Fruit fly (Drosophila melanogaster): ENCODE data around the gene CG32284.
A peak's percentile ranks its signal among the peaks of the same experiment; 100 is the strongest.

Gene CG32284

dm6 chr3L:3178530-3179096 lies 7.9 kb upstream of the CG32284 start, which contains the start of the genes MnM and Girdin (continued):
- TF ChIP-seq sima (GFP tag; optimal IDR thresholded peaks at IDR 0.05) (no peak), Sox100B (GFP tag; optimal IDR thresholded peaks at IDR 0.05) (no peak), row (GFP tag; IDR thresholded peaks at IDR 0.05) (peak; percentile 92), Mad (GFP tag; optimal IDR thresholded peaks at IDR 0.05) (peak; percentile 67), CG3995 (GFP tag; optimal IDR thresholded peaks at IDR 0.05) (peak; percentile 86), Chrac-16 (GFP tag; optimal IDR thresholded peaks at IDR 0.05) (peak; percentile 61), Bgb (GFP tag; IDR thresholded peaks at IDR 0.05; ENCODE audit: partially characterized antibody) (peak; percentile 74), Mes4 (GFP tag; optimal IDR thresholded peaks at IDR 0.05) (peak; percentile 50), CG7271 (tag; optimal IDR thresholded peaks at IDR 0.05) (no peak), HLH3B (GFP tag; IDR thresholded peaks at IDR 0.05) (no peak; the same call in 1 of the 2 replicates), CG6791 (GFP tag; IDR thresholded peaks at IDR 0.05; ENCODE audit: partially characterized antibody) (peak; percentile 69; the same call in 1 of the 3 replicates), Dfd (GFP tag; optimal IDR thresholded peaks at IDR 0.05) (no peak), ATbp (GFP tag; optimal IDR thresholded peaks at IDR 0.05) (no peak), da (GFP tag; optimal IDR thresholded peaks at IDR 0.05) (peak; percentile 28), CG10321 (GFP tag; IDR thresholded peaks at IDR 0.05) (no peak), CG31441 (GFP tag; IDR thresholded peaks at IDR 0.05) (no peak), CG1024 (GFP tag; IDR thresholded peaks at IDR 0.05) (no peak), bigmax (GFP tag; optimal IDR thresholded peaks at IDR 0.05) (no peak), CG7357 (GFP tag; IDR thresholded peaks at IDR 0.05) (no peak), ham (GFP tag; IDR thresholded peaks at IDR 0.05) (no peak), zfh2 (GFP tag; optimal IDR thresholded peaks at IDR 0.05) (peak; percentile 91), scrt (GFP tag; optimal IDR thresholded peaks at IDR 0.05) (no peak), CG15269 (tag; optimal IDR thresholded peaks at IDR 0.05) (no peak), vnd (GFP tag; IDR thresholded peaks at IDR 0.05; ENCODE audit: partially characterized antibody) (peak; percentile 86), CG2202 (tag; optimal IDR thresholded peaks at IDR 0.05) (no peak), pb (GFP tag; optimal IDR thresholded peaks at IDR 0.05) (peak; percentile 53), phol (tag; optimal IDR thresholded peaks at IDR 0.05) (peak; percentile 65), fu2 (GFP tag; optimal IDR thresholded peaks at IDR 0.05) (peak; percentile 82), Optix (GFP tag; IDR thresholded peaks at IDR 0.05) (no peak), Hmr (GFP tag; optimal IDR thresholded peaks at IDR 0.05) (peak; percentile 59), CG16863 (GFP tag; optimal IDR thresholded peaks at IDR 0.05) (peak; percentile 63), CG1832 (GFP tag; optimal IDR thresholded peaks at IDR 0.05) (no peak), CG12391 (tag; optimal IDR thresholded peaks at IDR 0.05) (peak; percentile 75), CG43689 (GFP tag; IDR thresholded peaks at IDR 0.05) (no peak), sr (GFP tag; IDR thresholded peaks at IDR 0.05) (no peak), CG9215 (GFP tag; IDR thresholded peaks at IDR 0.05) (peak; percentile 67), CG10565 (GFP tag; optimal IDR thresholded peaks at IDR 0.05) (no peak), unc-4 (GFP tag; IDR thresholded peaks at IDR 0.05; ENCODE audit: partially characterized antibody) (peak; percentile 87), tio (GFP tag; optimal IDR thresholded peaks at IDR 0.05) (no peak), org-1 (GFP tag; optimal IDR thresholded peaks at IDR 0.05) (peak; percentile 12), Dll (GFP tag; IDR thresholded peaks at IDR 0.05; ENCODE audit: partially characterized antibody) (peak; percentile 93), Hey (tag; optimal IDR thresholded peaks at IDR 0.05) (no peak), CG12155 (GFP tag; optimal IDR thresholded peaks at IDR 0.05) (peak; percentile 71), Opbp (GFP tag; IDR thresholded peaks at IDR 0.05; ENCODE audit: partially characterized antibody) (peak; percentile 71), gem (tag; optimal IDR thresholded peaks at IDR 0.05) (no peak), CG18619 (GFP tag; optimal IDR thresholded peaks at IDR 0.05) (peak; percentile 36), Mrtf (GFP tag; IDR thresholded peaks at IDR 0.05) (no peak), CG3281 (GFP tag; optimal IDR thresholded peaks at IDR 0.05) (no peak), ato (GFP tag; IDR thresholded peaks at IDR 0.05; ENCODE audit: partially characterized antibody) (peak; percentile 64; the same call in 1 of the 2 replicates), eve (GFP tag; optimal IDR thresholded peaks at IDR 0.05) (no peak)

All from whole organism, embryonic.